Fruit fly (Drosophila melanogaster) whole organism, pupa: ENCODE measurements around the gene trk.

ENCODE experiments used
- CG10348 ChIP-seq: fragments of 200-800 bp; sonication (Bioruptor generic); IDR thresholded peaks from 2 replicates; pipeline ENCODE4 v1.3.6; 2022; ENCODE audit warnings: missing biosample characterization, missing genetic modification characterization
- CG12605 ChIP-seq: fragments of 200-800 bp; sonication (Bioruptor generic); IDR thresholded peaks from 2 replicates; pipeline ENCODE4 v1.3.6; 2022; ENCODE audit warnings: missing biosample characterization, missing genetic modification characterization
- CG13204 ChIP-seq: fragments of 200-800 bp; sonication (Bioruptor generic); optimal IDR thresholded peaks from 2 replicates; lab custom pipeline; 2018; ENCODE audit warnings: missing biosample characterization, mild to moderate bottlenecking, missing genetic modification characterization, moderate library complexity
- CG14655 ChIP-seq: fragments of 200-800 bp; sonication (Bioruptor generic); optimal IDR thresholded peaks from 3 replicates; lab custom pipeline; 2017; ENCODE audit warnings: mild to moderate bottlenecking, missing biosample characterization, missing genetic modification reagents, missing genetic modification characterization
- CG15710 ChIP-seq: fragments of 200-800 bp; sonication (Bioruptor generic); optimal IDR thresholded peaks from 2 replicates; lab custom pipeline; 2018; ENCODE audit warnings: missing biosample characterization, mild to moderate bottlenecking, missing genetic modification characterization, moderate library complexity
- CG17806 ChIP-seq: fragments of 200-800 bp; sonication (Bioruptor generic); optimal IDR thresholded peaks from 2 replicates; lab custom pipeline; 2018; ENCODE audit warnings: missing biosample characterization, mild to moderate bottlenecking, missing genetic modification characterization, moderate library complexity
- CG32121 ChIP-seq: fragments of 200-800 bp; sonication (Bioruptor generic); IDR thresholded peaks from 2 replicates; pipeline ENCODE4 v1.3.6; 2022; ENCODE audit warnings: missing biosample characterization, missing genetic modification characterization
- CG34367 ChIP-seq: fragments of 200-800 bp; sonication (Bioruptor generic); optimal IDR thresholded peaks from 2 replicates; lab custom pipeline; 2018; ENCODE audit warnings: missing biosample characterization, mild to moderate bottlenecking, missing genetic modification characterization
- CG4496 ChIP-seq: fragments of 200-800 bp; sonication (Bioruptor generic); IDR thresholded peaks from 3 replicates; pipeline ENCODE4 v1.3.6; 2022; ENCODE audit warnings: missing biosample characterization, missing genetic modification characterization
- CG8159 ChIP-seq: fragments of 200-800 bp; sonication (Bioruptor generic); optimal IDR thresholded peaks from 3 replicates; lab custom pipeline; 2018; ENCODE audit warnings: missing biosample characterization, mild to moderate bottlenecking, missing genetic modification characterization, moderate library complexity
- CG8301 ChIP-seq: fragments of 200-800 bp; sonication (Bioruptor generic); optimal IDR thresholded peaks from 2 replicates; lab custom pipeline; 2018; ENCODE audit warnings: missing biosample characterization, mild to moderate bottlenecking, missing genetic modification characterization
- CG9948 ChIP-seq: fragments of 200-800 bp; sonication (Bioruptor generic); optimal IDR thresholded peaks from 2 replicates; lab custom pipeline; 2018; ENCODE audit warnings: missing biosample characterization, mild to moderate bottlenecking, missing genetic modification characterization, moderate library complexity
- D1 ChIP-seq: fragments of 200-800 bp; sonication (Bioruptor generic); optimal IDR thresholded peaks from 2 replicates; lab custom pipeline; 2018; ENCODE audit warnings: missing biosample characterization, mild to moderate bottlenecking, missing genetic modification characterization, moderate library complexity
- EcR ChIP-seq: fragments of 200-800 bp; sonication (Bioruptor generic); optimal IDR thresholded peaks from 3 replicates; lab custom pipeline; 2019; ENCODE audit warnings: missing biosample characterization, missing genetic modification characterization, mild to moderate bottlenecking, moderate library complexity, missing genetic modification reagents
- Ets98B ChIP-seq: fragments of 200-800 bp; sonication (Bioruptor generic); IDR thresholded peaks from 2 replicates; pipeline ENCODE4 v1.3.6; 2022; ENCODE audit warnings: missing biosample characterization, missing genetic modification characterization
- Pif1A ChIP-seq: fragments of 200-800 bp; sonication (Bioruptor generic); optimal IDR thresholded peaks from 3 replicates; lab custom pipeline; 2016; ENCODE audit warnings: missing biosample characterization, missing genetic modification characterization
- Pif1B ChIP-seq: fragments of 200-800 bp; sonication (Bioruptor generic); optimal IDR thresholded peaks from 3 replicates; lab custom pipeline; 2016; ENCODE audit warnings: missing biosample characterization, missing genetic modification characterization
- Snoo ChIP-seq: fragments of 200-800 bp; sonication (Bioruptor generic); optimal IDR thresholded peaks from 3 replicates; lab custom pipeline; 2017; ENCODE audit warnings: missing biosample characterization, mild to moderate bottlenecking, missing genetic modification characterization, inconsistent platforms
- fd96Ca ChIP-seq: fragments of 200-800 bp; sonication (Bioruptor generic); IDR thresholded peaks from 3 replicates; pipeline ENCODE4 v1.3.6; 2022; ENCODE audit warnings: missing biosample characterization, missing genetic modification characterization
- gl ChIP-seq: fragments of 200-800 bp; sonication (Bioruptor generic); optimal IDR thresholded peaks from 2 replicates; lab custom pipeline; 2018; ENCODE audit warnings: missing biosample characterization, mild to moderate bottlenecking, missing genetic modification characterization
- rn ChIP-seq: fragments of 200-800 bp; sonication (Bioruptor generic); IDR thresholded peaks from 2 replicates; pipeline ENCODE4 v1.3.6; 2022; ENCODE audit warnings: missing biosample characterization, missing genetic modification characterization

Gene trk

DNA sequence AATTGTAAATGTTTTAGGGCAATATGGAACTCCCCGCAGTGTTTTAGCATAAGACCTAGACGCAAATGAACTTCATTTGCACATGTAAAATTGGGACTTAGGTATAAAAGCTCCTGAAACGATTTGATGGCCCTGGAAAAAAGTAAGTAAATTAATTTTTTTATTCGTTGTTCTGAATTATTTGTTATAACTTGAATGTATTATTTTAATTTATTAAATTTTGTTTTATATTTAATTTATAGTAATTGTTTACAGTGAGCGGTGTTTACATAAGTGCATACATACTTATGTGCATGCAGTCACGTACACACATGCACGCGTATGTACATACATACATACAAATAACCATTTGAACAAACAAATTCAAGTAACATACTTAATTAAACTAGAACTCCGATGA, 4.3 kb upstream of the trk start:
- peak; percentile 67; the same call in 2 of the 3 replicates for TF ChIP-seq CG4496 (GFP tag; lab: Robert Waterston, UW)
- peak; percentile 75 for TF ChIP-seq CG17806
- no peak for TF ChIP-seq D1 (tag; lab: Kevin White, UChicago)
- TF ChIP-seq CG9948: no peak
- TF ChIP-seq Snoo (tag; lab: Kevin White, UChicago): peak; percentile 45
- no peak for TF ChIP-seq CG13204 (GFP tag; lab: Kevin White, UChicago)
- no peak for TF ChIP-seq CG10348 (GFP tag; lab: Robert Waterston, UW)
- TF ChIP-seq gl (tag; lab: Kevin White, UChicago): no peak
- peak; percentile 64 for TF ChIP-seq CG12605 (GFP tag; lab: Robert Waterston, UW)
- no peak for TF ChIP-seq CG34367 (tag; lab: Kevin White, UChicago)
- TF ChIP-seq CG8159 (tag; lab: Kevin White, UChicago): no peak
- TF ChIP-seq Ets98B (GFP tag; lab: Robert Waterston, UW): no peak; the same call in 1 of the 2 replicates
- peak; percentile 37 for TF ChIP-seq CG15710 (tag; lab: Kevin White, UChicago)
- no peak for TF ChIP-seq rn (GFP tag; lab: Robert Waterston, UW)
- no peak for TF ChIP-seq EcR (GFP tag; lab: Kevin White, UChicago)
- TF ChIP-seq CG8301 (tag; lab: Kevin White, UChicago): no peak
- TF ChIP-seq CG14655 (GFP tag; lab: Kevin White, UChicago): no peak
- TF ChIP-seq Pif1A (GFP tag; lab: Kevin White, UChicago): no peak
- TF ChIP-seq CG32121 (GFP tag; lab: Robert Waterston, UW): peak; percentile 64
- TF ChIP-seq fd96Ca: no peak
- no peak for TF ChIP-seq Pif1B (GFP tag; lab: Kevin White, UChicago)

DNA sequence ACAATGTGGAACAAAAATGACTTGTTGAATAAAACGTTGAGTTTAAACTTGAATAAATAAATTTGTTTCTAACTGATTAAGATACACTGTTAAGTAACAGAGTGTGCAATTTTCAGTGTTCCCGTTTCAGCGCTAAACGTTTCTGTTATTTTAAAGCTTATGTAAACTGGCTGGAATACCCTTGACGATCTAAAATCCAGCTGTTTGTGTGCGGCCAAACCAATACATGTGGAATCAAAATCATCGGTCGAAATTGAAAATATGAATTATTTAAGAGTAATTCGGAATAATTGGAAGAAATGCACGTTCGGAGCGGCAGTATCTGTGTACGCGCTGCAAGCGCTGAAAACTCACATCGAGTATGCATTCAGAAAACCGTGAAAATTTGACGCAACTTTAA, 2.3 kb downstream of the trk start, which contains the start of gene Mulk:
Gene Mulk (plus strand): TSS at position 198 of the 400 bp plus-strand sequence.
- TF ChIP-seq CG8301 (tag; lab: Kevin White, UChicago) (no peak), Snoo (tag; lab: Kevin White, UChicago) (no peak), rn (GFP tag; lab: Robert Waterston, UW) (no peak), Ets98B (GFP tag; lab: Robert Waterston, UW) (no peak), gl (tag; lab: Kevin White, UChicago) (no peak), CG14655 (GFP tag; lab: Kevin White, UChicago) (no peak), CG10348 (GFP tag; lab: Robert Waterston, UW) (no peak), CG12605 (GFP tag; lab: Robert Waterston, UW) (no peak)

dm6 chr2L:10268688-10269087, 3.4 kb downstream of the trk start, which contains the start of gene CG4957:
CG4957 (plus strand) TSS chr2L:10268872.
- TF ChIP-seq CG14655 (GFP tag; lab: Kevin White, UChicago): no peak
- TF ChIP-seq Ets98B (GFP tag; lab: Robert Waterston, UW): no peak
- TF ChIP-seq Pif1B (GFP tag; lab: Kevin White, UChicago): no peak
- no peak for TF ChIP-seq CG17806
- no peak for TF ChIP-seq fd96Ca
- no peak for TF ChIP-seq CG8301 (tag; lab: Kevin White, UChicago)
- TF ChIP-seq CG10348 (GFP tag; lab: Robert Waterston, UW): no peak
- TF ChIP-seq CG9948: no peak
- no peak for TF ChIP-seq Pif1A (GFP tag; lab: Kevin White, UChicago)

DNA sequence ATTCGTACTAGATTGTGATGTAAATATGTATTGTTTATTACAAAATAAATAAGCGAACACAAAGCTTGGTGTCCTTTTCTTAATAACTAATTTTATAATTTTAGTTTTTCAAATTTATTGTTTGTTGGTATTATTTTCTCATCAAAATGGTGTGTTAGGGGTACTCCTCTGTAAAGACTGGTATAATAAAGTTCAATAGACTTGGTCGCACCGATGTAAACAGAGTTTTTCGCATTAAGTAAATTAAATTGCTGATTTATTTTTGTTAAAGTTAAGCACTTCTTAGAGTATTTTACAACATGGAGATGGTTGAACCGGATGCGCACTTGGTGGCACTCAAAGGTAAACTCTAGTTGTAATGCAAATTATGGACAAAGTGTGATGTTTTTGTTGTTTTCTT, 5.6 kb downstream of the trk start, which contains the start of gene CG4953:
Gene CG4953 (plus strand): TSS at position 193 of the 400 bp plus-strand sequence.
- no peak for TF ChIP-seq Ets98B (GFP tag; lab: Robert Waterston, UW)
- TF ChIP-seq CG12605 (GFP tag; lab: Robert Waterston, UW): no peak
- TF ChIP-seq Pif1A (GFP tag; lab: Kevin White, UChicago): no peak
- TF ChIP-seq CG34367 (tag; lab: Kevin White, UChicago): no peak
- no peak for TF ChIP-seq rn (GFP tag; lab: Robert Waterston, UW)
- no peak for TF ChIP-seq Pif1B (GFP tag; lab: Kevin White, UChicago)
- TF ChIP-seq D1 (tag; lab: Kevin White, UChicago): no peak
- no peak for TF ChIP-seq CG14655 (GFP tag; lab: Kevin White, UChicago)
- no peak for TF ChIP-seq CG10348 (GFP tag; lab: Robert Waterston, UW)
- no peak for TF ChIP-seq CG9948
- TF ChIP-seq, all 21 proteins: peak for 0

- TF ChIP-seq CG4496 (GFP tag; lab: Robert Waterston, UW): no peak
- TF ChIP-seq CG15710 (tag; lab: Kevin White, UChicago): no peak
- TF ChIP-seq D1 (tag; lab: Kevin White, UChicago): no peak
- no peak for TF ChIP-seq Pif1A (GFP tag; lab: Kevin White, UChicago)
- no peak for TF ChIP-seq rn (GFP tag; lab: Robert Waterston, UW)
- TF ChIP-seq Pif1B (GFP tag; lab: Kevin White, UChicago): no peak
- TF ChIP-seq CG17806: no peak
- TF ChIP-seq CG14655 (GFP tag; lab: Kevin White, UChicago): no peak
- TF ChIP-seq CG32121 (GFP tag; lab: Robert Waterston, UW): no peak
- TF ChIP-seq fd96Ca: no peak
- no peak for TF ChIP-seq Ets98B (GFP tag; lab: Robert Waterston, UW)
- TF ChIP-seq gl (tag; lab: Kevin White, UChicago): no peak
These were observed 7.0 kb downstream of the trk start, which contains the start of gene Mob3 for dm6 chr2L:10265129-10265528. Mob3 (plus strand) TSS chr2L:10265336.
